Fruit fly (Drosophila melanogaster): ENCODE data around the gene Pi4KIIIalpha.
A peak's percentile ranks its signal among the peaks of the same experiment; 100 is the strongest.

The Pi4KIIIalpha gene

dm6 chrX:2581793-2582503, 42.7 kb upstream of the Pi4KIIIalpha start (continued):
- TF ChIP-seq CG43689 (GFP tag; IDR thresholded peaks at IDR 0.05) (no peak), insv (GFP tag; optimal IDR thresholded peaks at IDR 0.05) (no peak), cato (GFP tag; optimal IDR thresholded peaks at IDR 0.05; ENCODE audit: borderline replicate concordance) (peak; percentile 14), nom (GFP tag; optimal IDR thresholded peaks at IDR 0.05) (no peak), CG10565 (GFP tag; optimal IDR thresholded peaks at IDR 0.05) (no peak), unpg (GFP tag; optimal IDR thresholded peaks at IDR 0.05) (peak; percentile 65), tgo (GFP tag; IDR thresholded peaks at IDR 0.05) (peak; percentile 78), bigmax (GFP tag; optimal IDR thresholded peaks at IDR 0.05) (no peak), E2f2 (GFP tag; IDR thresholded peaks at IDR 0.05) (peak; percentile 52), abd-A (tag; optimal IDR thresholded peaks at IDR 0.05) (peak; percentile 33), Dref (GFP tag; IDR thresholded peaks at IDR 0.05) (no peak), TFAM (GFP tag; optimal IDR thresholded peaks at IDR 0.05) (no peak), hb (GFP tag; IDR thresholded peaks at IDR 0.05; ENCODE audit: partially characterized antibody) (no peak), fd102C (GFP tag; optimal IDR thresholded peaks at IDR 0.05) (no peak), C15 (GFP tag; IDR thresholded peaks at IDR 0.05) (no peak), crc (GFP tag; optimal IDR thresholded peaks at IDR 0.05) (peak; percentile 66), Blimp-1 (GFP tag; optimal IDR thresholded peaks at IDR 0.05) (peak; percentile 39), org-1 (GFP tag; optimal IDR thresholded peaks at IDR 0.05) (peak; percentile 77), CG8924 (tag; optimal IDR thresholded peaks at IDR 0.05) (peak; percentile 68), Antp (GFP tag; optimal IDR thresholded peaks at IDR 0.05) (peak; percentile 84), Med (GFP tag) (peak; percentile 97), CG34376 (GFP tag; optimal IDR thresholded peaks at IDR 0.05) (no peak), CG12299 (tag; optimal IDR thresholded peaks at IDR 0.05) (peak; percentile 33), NfI (GFP tag; optimal IDR thresholded peaks at IDR 0.05) (peak; percentile 74), Hey (tag; optimal IDR thresholded peaks at IDR 0.05) (no peak), CG30431 (GFP tag; optimal IDR thresholded peaks at IDR 0.05) (peak; percentile 49), CG2202 (tag; optimal IDR thresholded peaks at IDR 0.05) (no peak), ems (GFP tag; optimal IDR thresholded peaks at IDR 0.05) (peak; percentile 82), Ada2b (GFP tag; IDR thresholded peaks at IDR 0.05) (peak; percentile 85), CG17912 (GFP tag; optimal IDR thresholded peaks at IDR 0.05) (no peak), Lhr (GFP tag; optimal IDR thresholded peaks at IDR 0.05) (no peak), HLH4C (GFP tag; IDR thresholded peaks at IDR 0.05; ENCODE audit: partially characterized antibody) (no peak), eve (GFP tag; optimal IDR thresholded peaks at IDR 0.05) (no peak), Pdp1 (GFP tag; optimal IDR thresholded peaks at IDR 0.05) (peak; percentile 68 to 75), CG1602 (GFP tag; optimal IDR thresholded peaks at IDR 0.05) (peak; percentile 23), emc (GFP tag; optimal IDR thresholded peaks at IDR 0.05) (peak; percentile 57), dimm (GFP tag; IDR thresholded peaks at IDR 0.05) (no peak), CG13624 (GFP tag; optimal IDR thresholded peaks at IDR 0.05) (peak; percentile 81), CG12104 (GFP tag; optimal IDR thresholded peaks at IDR 0.05) (peak; percentile 15), grau (tag; optimal IDR thresholded peaks at IDR 0.05) (peak; percentile 73), CG8388 (GFP tag; optimal IDR thresholded peaks at IDR 0.05) (peak; percentile 46), CG10654 (GFP tag; optimal IDR thresholded peaks at IDR 0.05) (peak; percentile 53), CG10209 (GFP tag; optimal IDR thresholded peaks at IDR 0.05) (peak; percentile 73), CG9215 (GFP tag; IDR thresholded peaks at IDR 0.05) (peak; percentile 69), ATbp (GFP tag; optimal IDR thresholded peaks at IDR 0.05) (peak; percentile 68), Kr (GFP tag; optimal IDR thresholded peaks at IDR 0.05) (no peak), CG2120 (GFP tag; optimal IDR thresholded peaks at IDR 0.05) (peak; percentile 93), CG18262 (tag; optimal IDR thresholded peaks at IDR 0.05) (peak; percentile 40), sug (tag; optimal IDR thresholded peaks at IDR 0.05) (peak; percentile 29)
